Worm (Caenorhabditis elegans): ENCODE data around the gene T10B10.9.

DNA sequence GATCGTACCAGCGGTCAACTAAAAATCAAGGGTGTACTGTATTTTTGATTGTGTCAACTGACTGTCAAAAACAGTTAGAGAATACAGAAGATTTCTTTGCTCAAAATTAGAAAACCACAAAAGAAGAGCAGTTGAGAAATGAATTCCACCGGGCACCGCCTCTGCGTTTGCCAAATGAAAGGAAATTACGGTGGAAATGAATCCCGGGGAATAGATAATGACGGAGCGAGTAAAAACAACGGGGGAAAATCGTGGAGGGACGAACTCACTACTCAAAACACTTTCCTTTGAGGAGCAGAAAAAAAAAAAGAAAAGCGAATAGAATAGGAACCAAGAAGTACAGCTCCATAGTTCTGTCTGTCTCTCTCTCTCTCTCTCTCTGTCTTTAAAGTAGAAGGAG, 15.8 kb upstream of the T10B10.9 start:
- TF ChIP-seq dao-5 (tag; optimal IDR thresholded peaks at IDR 0.05) (no peak), W03F9.2 (tag; optimal IDR thresholded peaks at IDR 0.05) (no peak)
